Worm (Caenorhabditis elegans) whole organism, L2 larva: ENCODE data around the gene fbxb-108.
A peak's percentile ranks its signal among the peaks of the same experiment; 100 is the strongest.

ENCODE experiments used
- F13H6.1 ChIP-seq: sonication (generic microtip); optimal IDR thresholded peaks from 2 replicates; lab custom pipeline; 2016; ENCODE audit warnings: missing genetic modification characterization, missing compliant biosample characterization
- R02D3.7 ChIP-seq: fragments of 150-350 bp; optimal IDR thresholded peaks from 2 replicates; lab custom pipeline; 2014; ENCODE audit warnings: missing biosample characterization, missing genetic modification characterization
- Y55F3AM.14 ChIP-seq: fragments of 200-800 bp; sonication (Bioruptor generic); optimal IDR thresholded peaks from 2 replicates; lab custom pipeline; 2018; ENCODE audit warnings: mild to moderate bottlenecking, missing genetic modification characterization, missing compliant biosample characterization
- ZK546.5 ChIP-seq: sonication (generic microtip); optimal IDR thresholded peaks from 2 replicates; lab custom pipeline; 2017; ENCODE audit warnings: missing biosample characterization, missing genetic modification characterization
- alr-1 ChIP-seq: fragments of 150-350 bp; optimal IDR thresholded peaks from 2 replicates; lab custom pipeline; 2014; ENCODE audit warnings: missing biosample characterization, missing genetic modification characterization
- ama-1 ChIP-seq: fragments of 150-350 bp; optimal IDR thresholded peaks from 2 replicates; lab custom pipeline; 2018; ENCODE audit warnings: inconsistent platforms
- blmp-1 ChIP-seq: sonication (generic microtip); optimal IDR thresholded peaks from 2 replicates; lab custom pipeline; 2017; ENCODE audit warnings: missing genetic modification characterization, mild to moderate bottlenecking, missing compliant biosample characterization, antibody characterized with exemption, moderate library complexity; ENCODE audit not compliant: insufficient read depth
- ceh-16 ChIP-seq: fragments of 150-350 bp; optimal IDR thresholded peaks from 2 replicates; lab custom pipeline; 2014; ENCODE audit warnings: missing biosample characterization, missing genetic modification characterization
- ceh-82 ChIP-seq: fragments of 150-350 bp; optimal IDR thresholded peaks from 2 replicates; lab custom pipeline; 2014; ENCODE audit warnings: missing biosample characterization, missing genetic modification characterization
- dmd-4 ChIP-seq: sonication (generic microtip); optimal IDR thresholded peaks from 2 replicates; lab custom pipeline; 2017; ENCODE audit warnings: missing biosample characterization, missing genetic modification characterization
- egl-27 ChIP-seq: sonication (generic microtip); optimal IDR thresholded peaks from 3 replicates; lab custom pipeline; 2017; ENCODE audit warnings: missing biosample characterization, missing genetic modification reagents, missing genetic modification characterization
- elt-1 ChIP-seq: fragments of 150-350 bp; optimal IDR thresholded peaks from 2 replicates; lab custom pipeline; 2014; ENCODE audit warnings: missing biosample characterization, missing genetic modification characterization
- elt-3 ChIP-seq: sonication (generic microtip); optimal IDR thresholded peaks from 2 replicates; lab custom pipeline; 2017; ENCODE audit warnings: missing biosample characterization, missing genetic modification characterization
- lin-13 ChIP-seq: fragments of 150-350 bp; optimal IDR thresholded peaks from 2 replicates; lab custom pipeline; 2014; ENCODE audit warnings: missing biosample characterization, missing genetic modification reagents, missing genetic modification characterization
- lin-39 ChIP-seq: fragments of 150-350 bp; optimal IDR thresholded peaks from 2 replicates; lab custom pipeline; 2014; ENCODE audit warnings: missing biosample characterization, missing genetic modification reagents, missing genetic modification characterization
- lsy-2 ChIP-seq, 2 experiments: fragments of 150-350 bp in 1 of 2; sonication (generic microtip) in 1 of 2; optimal IDR thresholded peaks; 2 replicates each; lab custom pipeline; 2014 to 2017; ENCODE audit warnings: missing biosample characterization in 2 of 2, missing genetic modification characterization in 2 of 2
- mab-5 ChIP-seq: fragments of 150-350 bp; optimal IDR thresholded peaks from 2 replicates; lab custom pipeline; 2014; ENCODE audit warnings: missing biosample characterization, missing genetic modification characterization
- mbf-1 ChIP-seq: sonication (generic microtip); optimal IDR thresholded peaks from 2 replicates; lab custom pipeline; 2017; ENCODE audit warnings: missing biosample characterization, missing genetic modification characterization
- mdl-1 ChIP-seq, 2 experiments: fragments of 150-350 bp in 1 of 2; sonication (generic microtip) in 1 of 2; optimal IDR thresholded peaks; 2 replicates each; lab custom pipeline; 2017; ENCODE audit warnings: missing biosample characterization in 2 of 2, missing genetic modification characterization in 2 of 2
- nhr-10 ChIP-seq: sonication (generic microtip); optimal IDR thresholded peaks from 2 replicates; lab custom pipeline; 2017; ENCODE audit warnings: missing biosample characterization, missing genetic modification characterization
- nhr-11 ChIP-seq: fragments of 150-350 bp; optimal IDR thresholded peaks from 2 replicates; lab custom pipeline; 2014; ENCODE audit warnings: missing biosample characterization, missing genetic modification characterization
- nhr-12 ChIP-seq: fragments of 150-350 bp; optimal IDR thresholded peaks from 2 replicates; lab custom pipeline; 2014; ENCODE audit warnings: missing biosample characterization, missing genetic modification characterization
- nhr-129 ChIP-seq: fragments of 150-350 bp; optimal IDR thresholded peaks from 2 replicates; lab custom pipeline; 2014; ENCODE audit warnings: missing biosample characterization, missing genetic modification characterization
- nhr-21 ChIP-seq: fragments of 150-350 bp; optimal IDR thresholded peaks from 2 replicates; lab custom pipeline; 2014; ENCODE audit warnings: missing biosample characterization, missing genetic modification characterization
- nhr-23 ChIP-seq: fragments of 150-350 bp; optimal IDR thresholded peaks from 2 replicates; lab custom pipeline; 2014; ENCODE audit warnings: missing biosample characterization, missing genetic modification reagents, missing genetic modification characterization
- nhr-237 ChIP-seq: fragments of 150-350 bp; optimal IDR thresholded peaks from 2 replicates; lab custom pipeline; 2014; ENCODE audit warnings: missing biosample characterization, missing genetic modification characterization
- nhr-25 ChIP-seq: fragments of 150-350 bp; sonication (generic microtip); optimal IDR thresholded peaks from 3 replicates; lab custom pipeline; 2014; ENCODE audit warnings: missing biosample characterization, missing genetic modification characterization
- nhr-6 ChIP-seq: fragments of 150-350 bp; optimal IDR thresholded peaks from 2 replicates; lab custom pipeline; 2014; ENCODE audit warnings: missing biosample characterization, missing genetic modification characterization
- nhr-77 ChIP-seq: fragments of 150-350 bp; optimal IDR thresholded peaks from 2 replicates; lab custom pipeline; 2014; ENCODE audit warnings: missing biosample characterization, missing genetic modification characterization
- peb-1 ChIP-seq: fragments of 150-350 bp; optimal IDR thresholded peaks from 2 replicates; lab custom pipeline; 2014; ENCODE audit warnings: missing biosample characterization, missing genetic modification characterization
- sem-4 ChIP-seq: fragments of 150-350 bp; optimal IDR thresholded peaks from 2 replicates; lab custom pipeline; 2014; ENCODE audit warnings: missing biosample characterization, missing genetic modification reagents, missing genetic modification characterization
- skn-1 ChIP-seq: sonication (generic microtip); optimal IDR thresholded peaks from 2 replicates; lab custom pipeline; 2017; ENCODE audit warnings: missing biosample characterization, missing genetic modification characterization
- sma-3 ChIP-seq: sonication (generic microtip); optimal IDR thresholded peaks from 2 replicates; lab custom pipeline; 2016; ENCODE audit warnings: missing genetic modification reagents, missing genetic modification characterization, missing compliant biosample characterization
- sma-9 ChIP-seq, 2 experiments: fragments of 150-350 bp in 1 of 2; sonication (generic microtip) in 1 of 2; optimal IDR thresholded peaks; 2 replicates each; lab custom pipeline; 2014 to 2016; ENCODE audit warnings: missing genetic modification characterization in 2 of 2, mild to moderate bottlenecking in 1 of 2, missing biosample characterization in 1 of 2, missing compliant biosample characterization in 1 of 2, missing genetic modification reagents in 1 of 2, moderate library complexity in 1 of 2
- snpc-4 ChIP-seq: fragments of 150-350 bp; optimal IDR thresholded peaks from 2 replicates; lab custom pipeline; 2014; ENCODE audit warnings: missing biosample characterization, missing genetic modification characterization
- unc-39 ChIP-seq: fragments of 150-350 bp; optimal IDR thresholded peaks from 2 replicates; lab custom pipeline; 2014; ENCODE audit warnings: missing biosample characterization, missing genetic modification characterization
- unc-55 ChIP-seq: fragments of 150-350 bp; sonication (generic microtip); optimal IDR thresholded peaks from 3 replicates; lab custom pipeline; 2014; ENCODE audit warnings: missing biosample characterization, missing genetic modification reagents, missing genetic modification characterization
- unc-62 ChIP-seq: fragments of 150-350 bp; optimal IDR thresholded peaks from 2 replicates; lab custom pipeline; 2014; ENCODE audit warnings: missing biosample characterization, missing genetic modification reagents, missing genetic modification characterization
- zag-1 ChIP-seq: fragments of 150-350 bp; optimal IDR thresholded peaks from 2 replicates; lab custom pipeline; 2014; ENCODE audit warnings: missing biosample characterization, missing genetic modification characterization
- ztf-1 ChIP-seq: fragments of 200-800 bp; sonication (Bioruptor generic); conservative IDR thresholded peaks from 2 replicates; pipeline ENCODE4 v1.3.6; 2022; ENCODE audit warnings: missing genetic modification characterization, missing compliant biosample characterization
- ztf-11 ChIP-seq: sonication (generic microtip); optimal IDR thresholded peaks from 2 replicates; lab custom pipeline; 2017; ENCODE audit warnings: missing biosample characterization, missing genetic modification characterization
- ztf-4 ChIP-seq: fragments of 150-350 bp; optimal IDR thresholded peaks from 2 replicates; lab custom pipeline; 2014; ENCODE audit warnings: missing biosample characterization, missing genetic modification characterization

fbxb-108 gene

DNA sequence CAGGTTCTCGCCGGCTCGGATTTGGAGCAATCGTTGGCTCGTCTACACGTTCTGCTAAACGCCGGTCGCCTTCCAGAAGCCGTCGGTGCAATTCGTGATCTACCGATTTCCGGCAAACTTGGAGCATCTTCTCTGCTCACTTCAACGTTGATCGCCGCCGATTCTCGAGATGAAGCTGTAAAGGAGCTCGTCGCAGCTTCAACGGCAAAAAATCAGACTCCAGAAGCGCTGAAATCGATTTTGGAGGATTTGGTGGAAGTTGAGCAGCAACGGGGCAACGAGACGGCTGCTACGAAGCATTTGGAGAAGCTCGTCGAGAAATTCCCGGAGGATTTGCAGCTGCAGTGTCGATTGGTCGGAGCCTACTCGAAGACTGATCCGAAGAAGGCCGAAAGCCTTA, 26.9 kb downstream of the fbxb-108 start:
- TF ChIP-seq unc-39 (no peak), lin-39 (tag; lab: Kevin White, UChicago) (no peak), nhr-237 (no peak), unc-62 (GFP tag; lab: Kevin White, UChicago) (no peak), snpc-4 (tag; lab: Kevin White, UChicago) (no peak)
- TF ChIP-seq, all 48 proteins: peak for 0

ce11 chrII:2795413-2795812, 30.6 kb downstream of the fbxb-108 start:
- no peak for TF ChIP-seq ceh-82 (tag; lab: Kevin White, UChicago)
- no peak for TF ChIP-seq nhr-25 (tag; lab: Kevin White, UChicago)
- no peak for TF ChIP-seq elt-3 (tag; lab: Kevin White, UChicago)
- TF ChIP-seq ZK546.5: no peak
- no peak for TF ChIP-seq nhr-21
- TF ChIP-seq nhr-10 (tag; lab: Kevin White, UChicago): no peak
- no peak for TF ChIP-seq nhr-11 (tag; lab: Kevin White, UChicago)
- TF ChIP-seq alr-1 (tag; lab: Kevin White, UChicago): no peak
- TF ChIP-seq zag-1 (tag; lab: Kevin White, UChicago): no peak

- no peak for TF ChIP-seq nhr-11 (tag; lab: Kevin White, UChicago)
Observed at ce11 chrII:2796431-2796830, 31.7 kb downstream of the fbxb-108 start.

DNA sequence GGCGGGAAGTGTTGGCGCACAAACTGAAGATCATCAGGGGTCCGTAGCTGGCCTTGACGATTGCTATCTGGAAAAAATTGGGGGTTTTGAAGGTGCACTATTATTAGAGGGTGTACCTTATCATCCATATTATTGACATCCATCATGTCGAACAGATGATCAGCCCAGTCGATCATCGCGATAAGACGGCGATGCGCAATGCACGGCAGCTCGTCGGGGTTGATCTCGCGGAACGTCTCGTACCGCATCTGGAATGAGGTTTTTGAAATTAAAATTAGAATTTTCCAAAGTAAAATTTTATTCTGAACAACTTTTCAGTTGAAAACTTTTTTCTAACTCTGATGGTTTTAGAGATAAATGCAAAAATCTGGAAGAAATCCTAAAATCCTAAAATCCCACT, 33.2 kb downstream of the fbxb-108 start:
- TF ChIP-seq ztf-4 (no peak), lsy-2 (tag; optimal IDR thresholded peaks at IDR 0.05; lab: Kevin White, UChicago) (no peak), nhr-21 (no peak), mab-5 (no peak), ceh-16 (no peak), egl-27 (tag; lab: Kevin White, UChicago) (no peak), F13H6.1 (tag; lab: Kevin White, UChicago) (no peak), blmp-1 (no peak), nhr-11 (tag; lab: Kevin White, UChicago) (no peak), sma-3 (GFP tag; lab: Kevin White, UChicago) (no peak), nhr-237 (no peak), peb-1 (tag; lab: Kevin White, UChicago) (no peak), nhr-12 (tag; lab: Kevin White, UChicago) (no peak), nhr-6 (tag; lab: Kevin White, UChicago) (no peak), unc-55 (GFP tag; lab: Kevin White, UChicago) (no peak), sem-4 (tag; lab: Kevin White, UChicago) (no peak), ZK546.5 (no peak), lin-13 (GFP tag; lab: Kevin White, UChicago) (no peak), skn-1 (no peak)

DNA sequence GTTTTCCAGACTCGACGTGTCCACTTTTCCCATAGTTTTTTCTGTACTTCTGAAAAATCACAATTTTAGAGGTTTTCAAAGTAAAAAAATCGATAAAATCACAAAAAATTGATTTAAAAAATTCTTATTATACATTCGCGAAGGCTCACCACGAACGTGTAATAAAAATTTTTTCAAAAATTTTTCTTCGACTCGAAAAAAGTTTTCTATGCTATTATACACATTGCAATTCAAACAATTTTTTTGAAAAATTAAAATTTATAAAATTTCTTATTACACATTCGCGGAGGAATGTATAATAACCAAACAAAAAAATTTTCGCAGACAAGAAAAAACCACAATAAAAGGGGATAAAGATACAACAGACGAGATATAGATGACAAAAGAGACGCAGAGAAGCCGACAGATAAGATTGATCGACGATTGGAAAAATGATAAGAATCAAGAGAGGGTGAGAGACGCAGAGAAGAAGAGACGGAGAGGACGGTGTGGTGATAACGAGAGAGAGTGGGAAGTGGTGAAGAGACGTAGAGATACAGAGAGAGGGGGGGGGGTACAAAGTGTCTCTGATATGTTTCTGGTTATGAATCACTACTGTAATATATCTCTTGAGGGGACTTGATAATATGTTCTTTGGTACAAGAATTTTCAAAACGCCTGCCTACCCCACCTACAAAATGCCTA, 35.9 kb downstream of the fbxb-108 start, which contains the start of gene nhr-119:
Gene nhr-119 (minus strand): TSS at position 51 of the 684 bp plus-strand sequence.
- TF ChIP-seq ztf-11 (tag; lab: Kevin White, UChicago) (no peak), peb-1 (tag; lab: Kevin White, UChicago) (no peak), ztf-1 (GFP tag; lab: Robert Waterston, UW) (no peak), nhr-25 (tag; lab: Kevin White, UChicago) (peak; percentile 86), ceh-16 (no peak), mdl-1 (tag; optimal IDR thresholded peaks at IDR 0.05; lab: Kevin White, UChicago) (peak; percentile 53 to 65), nhr-12 (tag; lab: Kevin White, UChicago) (no peak), lin-39 (tag; lab: Kevin White, UChicago) (no peak), elt-1 (tag; lab: Kevin White, UChicago) (peak; percentile 63), Y55F3AM.14 (no peak), nhr-21 (peak; percentile 90), snpc-4 (tag; lab: Kevin White, UChicago) (no peak), ZK546.5 (no peak), nhr-23 (tag; lab: Kevin White, UChicago) (no peak), lin-13 (GFP tag; lab: Kevin White, UChicago) (peak; percentile 79), sem-4 (tag; lab: Kevin White, UChicago) (peak; percentile 27), nhr-237 (no peak), unc-55 (GFP tag; lab: Kevin White, UChicago) (no peak), ama-1 (lab: Kevin White, UChicago) (no peak), F13H6.1 (tag; lab: Kevin White, UChicago) (peak; percentile 85), egl-27 (tag; lab: Kevin White, UChicago) (peak; percentile 77), nhr-10 (tag; lab: Kevin White, UChicago) (no peak), R02D3.7 (tag; lab: Kevin White, UChicago) (no peak), nhr-129 (tag; lab: Kevin White, UChicago) (peak; percentile 30), sma-9 (GFP tag; optimal IDR thresholded peaks at IDR 0.05; lab: Kevin White, UChicago) (peak; percentile 93), sma-9 (tag; optimal IDR thresholded peaks at IDR 0.05; lab: Kevin White, UChicago) (no peak), nhr-11 (tag; lab: Kevin White, UChicago) (no peak), nhr-77 (tag; lab: Kevin White, UChicago) (peak; percentile 40), dmd-4 (tag; lab: Kevin White, UChicago) (no peak), mbf-1 (no peak), skn-1 (peak; percentile 46), ztf-4 (peak; percentile 52), nhr-6 (tag; lab: Kevin White, UChicago) (peak; percentile 44), elt-3 (tag; lab: Kevin White, UChicago) (no peak)
